Fruit fly (Drosophila melanogaster) whole organism, embryonic: ENCODE data around the gene CG9799.

ENCODE experiments used
- Abd-B ChIP-seq: fragments of 200-800 bp; sonication (Bioruptor generic); optimal IDR thresholded peaks from 2 replicates; lab custom pipeline; 2018; ENCODE audit warnings: missing biosample characterization, mild to moderate bottlenecking, missing genetic modification characterization, moderate library complexity
- CG10565 ChIP-seq: fragments of 200-800 bp; sonication (Bioruptor generic); optimal IDR thresholded peaks from 3 replicates; lab custom pipeline; 2016; ENCODE audit warnings: missing biosample characterization, mild to moderate bottlenecking, missing genetic modification characterization
- CG10654 ChIP-seq: fragments of 200-800 bp; sonication (Bioruptor generic); optimal IDR thresholded peaks from 2 replicates; lab custom pipeline; 2016; ENCODE audit warnings: missing biosample characterization, missing genetic modification characterization
- CG11398 ChIP-seq: fragments of 200-800 bp; sonication (Bioruptor generic); optimal IDR thresholded peaks from 2 replicates; lab custom pipeline; 2016; ENCODE audit warnings: missing biosample characterization, missing genetic modification characterization
- CG11456 ChIP-seq: fragments of 200-800 bp; sonication (Bioruptor generic); IDR thresholded peaks from 3 replicates; pipeline ENCODE4 v1.3.6; 2022; ENCODE audit warnings: missing biosample characterization, missing genetic modification characterization
- CG11723 ChIP-seq: fragments of 200-800 bp; sonication (Bioruptor generic); optimal IDR thresholded peaks from 2 replicates; lab custom pipeline; 2017; ENCODE audit warnings: missing biosample characterization, mild to moderate bottlenecking, missing genetic modification characterization
- CG12071 ChIP-seq: fragments of 200-800 bp; sonication (Bioruptor generic); optimal IDR thresholded peaks from 3 replicates; lab custom pipeline; 2018; ENCODE audit warnings: missing biosample characterization, mild to moderate bottlenecking, missing genetic modification characterization
- CG12391 ChIP-seq: fragments of 200-800 bp; sonication (Bioruptor generic); optimal IDR thresholded peaks from 3 replicates; lab custom pipeline; 2018; ENCODE audit warnings: missing biosample characterization, mild to moderate bottlenecking, missing genetic modification characterization, moderate library complexity
- CG12744 ChIP-seq: fragments of 200-800 bp; sonication (Bioruptor generic); optimal IDR thresholded peaks from 2 replicates; lab custom pipeline; 2016; ENCODE audit warnings: missing biosample characterization, missing genetic modification characterization
- CG13287 ChIP-seq: fragments of 200-800 bp; sonication (Bioruptor generic); IDR thresholded peaks from 2 replicates; pipeline ENCODE4 v1.3.6; 2022; ENCODE audit warnings: missing biosample characterization, missing genetic modification characterization; ENCODE audit not compliant: partially characterized antibody
- CG14441 ChIP-seq: fragments of 200-800 bp; sonication (Bioruptor generic); IDR thresholded peaks from 2 replicates; pipeline ENCODE4 v1.3.6; 2022; ENCODE audit warnings: missing biosample characterization, missing genetic modification characterization
- CG17361 ChIP-seq: fragments of 200-800 bp; sonication (Bioruptor generic); IDR thresholded peaks from 3 replicates; pipeline ENCODE4 v1.3.6; 2022; ENCODE audit warnings: missing biosample characterization, missing genetic modification characterization
- CG18619 ChIP-seq: fragments of 200-800 bp; sonication (Bioruptor generic); optimal IDR thresholded peaks from 3 replicates; lab custom pipeline; 2017; ENCODE audit warnings: missing biosample characterization, mild to moderate bottlenecking, missing genetic modification characterization
- CG3065 ChIP-seq: fragments of 200-800 bp; sonication (Bioruptor generic); optimal IDR thresholded peaks from 2 replicates; lab custom pipeline; 2016; ENCODE audit warnings: missing biosample characterization, missing genetic modification characterization
- CG3163 ChIP-seq: fragments of 200-800 bp; sonication (Bioruptor generic); optimal IDR thresholded peaks from 3 replicates; lab custom pipeline; 2016; ENCODE audit warnings: missing biosample characterization, missing genetic modification characterization
- CG32532 ChIP-seq: fragments of 200-800 bp; sonication (Bioruptor generic); IDR thresholded peaks from 2 replicates; pipeline ENCODE4 v1.3.6; 2022; ENCODE audit warnings: missing biosample characterization, missing genetic modification characterization
- CG32772 ChIP-seq: fragments of 200-800 bp; sonication (Bioruptor generic); IDR thresholded peaks from 2 replicates; pipeline ENCODE4 v1.3.6; 2022; ENCODE audit warnings: missing biosample characterization, missing genetic modification characterization
- CG4360 ChIP-seq: fragments of 200-800 bp; sonication (Bioruptor generic); IDR thresholded peaks from 2 replicates; pipeline ENCODE4 v1.3.6; 2022; ENCODE audit warnings: missing biosample characterization, missing genetic modification characterization
- CG4424 ChIP-seq: fragments of 200-800 bp; sonication (Bioruptor generic); optimal IDR thresholded peaks from 3 replicates; lab custom pipeline; 2016; ENCODE audit warnings: missing biosample characterization, missing genetic modification characterization
- CG4820 ChIP-seq: fragments of 200-800 bp; sonication (Bioruptor generic); optimal IDR thresholded peaks from 3 replicates; lab custom pipeline; 2016; ENCODE audit warnings: missing biosample characterization, missing genetic modification characterization
- CG7271 ChIP-seq: fragments of 200-800 bp; sonication (Bioruptor generic); optimal IDR thresholded peaks from 2 replicates; lab custom pipeline; 2018; ENCODE audit warnings: missing biosample characterization, mild to moderate bottlenecking, missing genetic modification characterization, moderate library complexity
- CG7963 ChIP-seq: fragments of 200-800 bp; sonication (Bioruptor generic); IDR thresholded peaks from 3 replicates; pipeline ENCODE4 v1.3.6; 2022; ENCODE audit warnings: missing biosample characterization, missing genetic modification characterization; ENCODE audit not compliant: partially characterized antibody
- CG9797 ChIP-seq: fragments of 200-800 bp; sonication (Bioruptor generic); optimal IDR thresholded peaks from 3 replicates; lab custom pipeline; 2018; ENCODE audit warnings: missing biosample characterization, mild to moderate bottlenecking, missing genetic modification characterization
- Camta ChIP-seq: fragments of 200-800 bp; sonication (Bioruptor generic); optimal IDR thresholded peaks from 2 replicates; lab custom pipeline; 2016; ENCODE audit warnings: missing biosample characterization, missing genetic modification characterization
- Dad ChIP-seq: fragments of 200-800 bp; sonication (Bioruptor generic); optimal IDR thresholded peaks from 3 replicates; lab custom pipeline; 2016; ENCODE audit warnings: missing biosample characterization, missing genetic modification characterization
- HLH3B ChIP-seq: fragments of 200-800 bp; sonication (Bioruptor generic); IDR thresholded peaks from 2 replicates; pipeline ENCODE4 v1.3.6; 2022; ENCODE audit warnings: missing biosample characterization, missing genetic modification characterization
- Hand ChIP-seq: fragments of 200-800 bp; sonication (Bioruptor generic); optimal IDR thresholded peaks from 2 replicates; lab custom pipeline; 2017; ENCODE audit warnings: mild to moderate bottlenecking, missing biosample characterization, missing genetic modification reagents, missing genetic modification characterization
- HmgZ ChIP-seq: fragments of 200-800 bp; sonication (Bioruptor generic); optimal IDR thresholded peaks from 2 replicates; lab custom pipeline; 2018; ENCODE audit warnings: missing biosample characterization, mild to moderate bottlenecking, missing genetic modification characterization
- Nf-YB ChIP-seq: fragments of 200-800 bp; sonication (Bioruptor generic); optimal IDR thresholded peaks from 3 replicates; lab custom pipeline; 2019; ENCODE audit warnings: missing biosample characterization, mild to moderate bottlenecking, missing genetic modification characterization, moderate library complexity
- Optix ChIP-seq: fragments of 200-800 bp; sonication (Bioruptor generic); IDR thresholded peaks from 3 replicates; pipeline ENCODE4 v1.3.6; 2022; ENCODE audit warnings: missing biosample characterization, missing genetic modification characterization
- Scr ChIP-seq: fragments of 200-800 bp; sonication (Bioruptor generic); IDR thresholded peaks from 2 replicates; pipeline ENCODE4 v1.3.6; 2022; ENCODE audit warnings: missing biosample characterization, missing genetic modification characterization; ENCODE audit not compliant: partially characterized antibody
- Taf1 ChIP-seq: fragments of 200-800 bp; sonication (Bioruptor generic); IDR thresholded peaks from 2 replicates; pipeline ENCODE4 v1.3.6; 2022; ENCODE audit warnings: missing biosample characterization, missing genetic modification characterization
- ap ChIP-seq: fragments of 200-800 bp; sonication (Bioruptor generic); IDR thresholded peaks from 2 replicates; pipeline ENCODE4 v1.3.6; 2022; ENCODE audit warnings: missing biosample characterization, missing genetic modification characterization
- az2 ChIP-seq: fragments of 200-800 bp; sonication (Bioruptor generic); optimal IDR thresholded peaks from 3 replicates; lab custom pipeline; 2016; ENCODE audit warnings: missing biosample characterization, missing genetic modification characterization
- bowl ChIP-seq: fragments of 200-800 bp; sonication (Bioruptor generic); IDR thresholded peaks from 2 replicates; pipeline ENCODE4 v1.3.6; 2022; ENCODE audit warnings: missing biosample characterization, missing genetic modification characterization
- exex ChIP-seq: fragments of 200-800 bp; sonication (Bioruptor generic); optimal IDR thresholded peaks from 4 replicates; lab custom pipeline; 2018; ENCODE audit warnings: missing biosample characterization, mild to moderate bottlenecking, missing genetic modification characterization, moderate library complexity
- ftz-f1 ChIP-seq: fragments of 200-800 bp; sonication (Bioruptor generic); optimal IDR thresholded peaks from 2 replicates; lab custom pipeline; 2016; ENCODE audit warnings: missing biosample characterization, missing genetic modification characterization
- fu2 ChIP-seq: fragments of 200-800 bp; sonication (Bioruptor generic); optimal IDR thresholded peaks from 2 replicates; lab custom pipeline; 2016; ENCODE audit warnings: missing biosample characterization, missing genetic modification characterization
- jumu ChIP-seq: fragments of 200-800 bp; sonication (Bioruptor generic); optimal IDR thresholded peaks from 3 replicates; lab custom pipeline; 2016; ENCODE audit warnings: missing biosample characterization, missing genetic modification characterization
- lilli ChIP-seq: fragments of 200-800 bp; sonication (Bioruptor generic); optimal IDR thresholded peaks from 3 replicates; lab custom pipeline; 2016; ENCODE audit warnings: missing biosample characterization, missing genetic modification characterization
- pnt ChIP-seq: fragments of 200-800 bp; sonication (Bioruptor generic); optimal IDR thresholded peaks from 3 replicates; lab custom pipeline; 2016; ENCODE audit warnings: missing biosample characterization, missing genetic modification characterization
- ro ChIP-seq: fragments of 200-800 bp; sonication (Bioruptor generic); IDR thresholded peaks from 2 replicates; pipeline ENCODE4 v1.3.6; 2022; ENCODE audit warnings: missing biosample characterization, missing genetic modification characterization
- salm ChIP-seq: fragments of 200-800 bp; sonication (Bioruptor generic); optimal IDR thresholded peaks from 2 replicates; lab custom pipeline; 2018; ENCODE audit warnings: missing biosample characterization, mild to moderate bottlenecking, missing genetic modification characterization
- schlank ChIP-seq: fragments of 200-800 bp; sonication (Bioruptor generic); optimal IDR thresholded peaks from 2 replicates; lab custom pipeline; 2018; ENCODE audit warnings: missing biosample characterization, mild to moderate bottlenecking, missing genetic modification characterization
- sens ChIP-seq: fragments of 200-800 bp; sonication (Bioruptor generic); peaks from one replicate; lab custom pipeline; 2016; ENCODE audit warnings: missing biosample characterization, missing genetic modification characterization
- ssp ChIP-seq: fragments of 200-800 bp; sonication (Bioruptor generic); IDR thresholded peaks from 2 replicates; pipeline ENCODE4 v1.3.6; 2022; ENCODE audit warnings: missing biosample characterization, missing genetic modification characterization
- sug ChIP-seq: fragments of 200-800 bp; optimal IDR thresholded peaks from 2 replicates; lab custom pipeline; 2019; ENCODE audit warnings: missing biosample characterization, mild to moderate bottlenecking, missing genetic modification characterization, moderate library complexity
- tap ChIP-seq: fragments of 200-800 bp; optimal IDR thresholded peaks from 3 replicates; lab custom pipeline; 2019; ENCODE audit warnings: missing biosample characterization, mild to moderate bottlenecking, missing genetic modification characterization, moderate library complexity
- wor ChIP-seq: fragments of 200-800 bp; sonication (Bioruptor generic); IDR thresholded peaks from 2 replicates; pipeline ENCODE4 v1.3.6; 2022; ENCODE audit warnings: missing biosample characterization, missing genetic modification characterization

Gene CG9799

dm6 chr3R:13382656-13383142, 5.8 kb downstream of the CG9799 start (continued):
- TF ChIP-seq CG32532 (GFP tag; lab: Robert Waterston, UW) (peak; percentile 61; the same call in 1 of the 2 replicates), ftz-f1 (GFP tag; lab: Kevin White, UChicago) (peak; percentile 69), lilli (GFP tag; lab: Kevin White, UChicago) (peak; percentile 27), fu2 (peak; percentile 5), CG13287 (GFP tag; lab: Robert Waterston, UW) (peak; percentile 31), CG7271 (tag; lab: Kevin White, UChicago) (no peak)

dm6 chr3R:13381744-13382435, 6.6 kb downstream of the CG9799 start, which contains the start of the genes mRpS21 and Droj2:
Gene mRpS21, minus strand, starts transcription at chr3R:13381809.
Gene Droj2, plus strand, starts transcription at chr3R:13382106.
- TF ChIP-seq Camta, result peak; percentile 7
- TF ChIP-seq CG4424 (GFP tag; lab: Kevin White, UChicago), result peak; percentile 36
- no peak for TF ChIP-seq pnt (GFP tag; lab: Kevin White, UChicago)
- TF ChIP-seq exex, result peak; percentile 40
- peak; percentile 37 for TF ChIP-seq CG10654 (GFP tag; lab: Kevin White, UChicago)
- peak; percentile 51 for TF ChIP-seq Scr
- TF ChIP-seq tap (tag; lab: Kevin White, UChicago), result no peak
- peak; percentile 41 for TF ChIP-seq salm
- TF ChIP-seq ssp, result no peak
- TF ChIP-seq sens (GFP tag; lab: Kevin White, UChicago), result peak; percentile 92
- no peak for TF ChIP-seq wor (GFP tag; lab: Robert Waterston, UW)
- peak; percentile 42 for TF ChIP-seq Dad (GFP tag; lab: Kevin White, UChicago)
- no peak for TF ChIP-seq ap (GFP tag; lab: Robert Waterston, UW)
- TF ChIP-seq CG3163 (GFP tag; lab: Kevin White, UChicago), result no peak
- no peak for TF ChIP-seq CG3065 (GFP tag; lab: Kevin White, UChicago)
- no peak for TF ChIP-seq schlank (tag; lab: Kevin White, UChicago)
- TF ChIP-seq Abd-B, result peak; percentile 52
- no peak for TF ChIP-seq Hand (GFP tag; lab: Kevin White, UChicago)
- no peak for TF ChIP-seq ftz-f1 (GFP tag; lab: Kevin White, UChicago)
- peak; percentile 21; the same call in 1 of the 2 replicates for TF ChIP-seq HLH3B (GFP tag; lab: Robert Waterston, UW)
- TF ChIP-seq CG11723 (GFP tag; lab: Kevin White, UChicago), result no peak
- TF ChIP-seq CG17361 (GFP tag; lab: Robert Waterston, UW), result peak; percentile 77
- TF ChIP-seq ro (GFP tag; lab: Robert Waterston, UW), result no peak
- TF ChIP-seq Taf1, result no peak
- no peak for TF ChIP-seq CG12071 (GFP tag; lab: Kevin White, UChicago)
- TF ChIP-seq CG4820 (GFP tag; lab: Kevin White, UChicago), result no peak
- no peak for TF ChIP-seq CG10565 (GFP tag; lab: Kevin White, UChicago)
- peak; percentile 9 for TF ChIP-seq CG12744 (GFP tag; lab: Kevin White, UChicago)
- no peak for TF ChIP-seq CG7963
- TF ChIP-seq CG11456 (GFP tag; lab: Robert Waterston, UW), result 0 out of 3 replicates have a peak, but pooled peaks have one; percentile 32
- TF ChIP-seq HmgZ (tag; lab: Kevin White, UChicago), result peak; percentile 66
- no peak for TF ChIP-seq jumu (GFP tag; lab: Kevin White, UChicago)
- peak; percentile 71 for TF ChIP-seq CG12391
- peak; percentile 15 for TF ChIP-seq CG18619 (GFP tag; lab: Kevin White, UChicago)
- no peak for TF ChIP-seq CG32772
- TF ChIP-seq az2 (GFP tag; lab: Kevin White, UChicago), result peak; percentile 23
- TF ChIP-seq Optix (GFP tag; lab: Robert Waterston, UW), result no peak
- TF ChIP-seq sug (tag; lab: Kevin White, UChicago), result peak; percentile 77
- no peak for TF ChIP-seq CG4360 (GFP tag; lab: Robert Waterston, UW)
- TF ChIP-seq Nf-YB (GFP tag; lab: Kevin White, UChicago), result peak; percentile 7
- no peak for TF ChIP-seq CG11398 (GFP tag; lab: Kevin White, UChicago)
- TF ChIP-seq bowl (GFP tag; lab: Robert Waterston, UW), result no peak
- peak; percentile 14; the same call in 1 of the 2 replicates for TF ChIP-seq CG14441 (GFP tag; lab: Robert Waterston, UW)
- peak; percentile 97 for TF ChIP-seq CG9797
